Worm (Caenorhabditis elegans) whole organism, L1 larva: Measurements from ENCODE around the gene F13H6.5.
A peak's percentile ranks its signal among the peaks of the same experiment; 100 is the strongest.

Experiments used
- aha-1 ChIP-seq: fragments of 150-350 bp; optimal IDR thresholded peaks from 2 replicates; lab custom pipeline; 2014; ENCODE audit warnings: missing biosample characterization, missing genetic modification characterization
- aly-2 ChIP-seq: fragments of 150-350 bp; optimal IDR thresholded peaks from 2 replicates; lab custom pipeline; 2014; ENCODE audit warnings: missing biosample characterization, missing genetic modification characterization
- blmp-1 ChIP-seq: fragments of 150-350 bp; optimal IDR thresholded peaks from 2 replicates; lab custom pipeline; 2014; ENCODE audit warnings: missing biosample characterization, missing genetic modification characterization
- ceh-82 ChIP-seq, 3 experiments: fragments of 150-350 bp in 1 of 3; sonication (generic microtip) in 2 of 3; optimal IDR thresholded peaks; 2 replicates each; lab custom pipeline; 2014 to 2017; ENCODE audit warnings: missing biosample characterization in 3 of 3, missing genetic modification characterization in 3 of 3
- ces-1 ChIP-seq: fragments of 150-350 bp; optimal IDR thresholded peaks from 2 replicates; lab custom pipeline; 2014; ENCODE audit warnings: missing biosample characterization, missing genetic modification reagents, missing genetic modification characterization
- dpl-1 ChIP-seq, 3 experiments: fragments of 150-350 bp in 2 of 3; sonication (generic microtip) in 1 of 3; optimal IDR thresholded peaks; 2 replicates each; lab custom pipeline; 2014 to 2017; ENCODE audit warnings: missing biosample characterization in 3 of 3, missing genetic modification characterization in 3 of 3, missing genetic modification reagents in 3 of 3
- efl-1 ChIP-seq, 4 experiments: fragments of 150-350 bp; optimal IDR thresholded peaks in 3 of 4; peaks in 1 of 4; 1 replicate in 1 of 4; 2 replicates in 3 of 4; lab custom pipeline; 2014; ENCODE audit warnings: missing biosample characterization in 2 of 4, missing genetic modification characterization in 2 of 4, missing genetic modification reagents in 2 of 4
- elt-2 ChIP-seq: sonication (generic microtip); optimal IDR thresholded peaks from 2 replicates; lab custom pipeline; 2016; ENCODE audit warnings: missing genetic modification characterization, mild to moderate bottlenecking, inconsistent platforms, missing compliant biosample characterization, missing genetic modification reagents
- fkh-4 ChIP-seq: sonication (generic microtip); optimal IDR thresholded peaks from 2 replicates; lab custom pipeline; 2016; ENCODE audit warnings: missing compliant biosample characterization, missing genetic modification characterization, borderline replicate concordance
- grh-1 ChIP-seq: fragments of 200-800 bp; sonication (Bioruptor generic); IDR thresholded peaks from 2 replicates; pipeline ENCODE4 v1.3.6; 2022; ENCODE audit warnings: missing genetic modification reagents, missing genetic modification characterization, missing compliant biosample characterization
- irx-1 ChIP-seq: sonication (generic microtip); optimal IDR thresholded peaks from 2 replicates; lab custom pipeline; 2016; ENCODE audit warnings: missing genetic modification characterization, missing compliant biosample characterization
- isw-1 ChIP-seq: fragments of 200-800 bp; sonication (Bioruptor generic); IDR thresholded peaks from 2 replicates; pipeline ENCODE4 v1.3.6; 2022; ENCODE audit warnings: missing genetic modification characterization, missing compliant biosample characterization
- jun-1 ChIP-seq: fragments of 150-350 bp; optimal IDR thresholded peaks from 2 replicates; lab custom pipeline; 2014; ENCODE audit warnings: missing biosample characterization, missing genetic modification reagents, missing genetic modification characterization
- lin-14 ChIP-seq: fragments of 200-800 bp; sonication (Bioruptor generic); optimal IDR thresholded peaks from 2 replicates; lab custom pipeline; 2018; ENCODE audit warnings: mild to moderate bottlenecking, missing genetic modification characterization, moderate library complexity, missing compliant biosample characterization
- lin-15B ChIP-seq: fragments of 150-350 bp; sonication (generic microtip); optimal IDR thresholded peaks from 3 replicates; lab custom pipeline; 2014; ENCODE audit warnings: missing biosample characterization, missing genetic modification characterization
- lin-35 ChIP-seq, 2 experiments: fragments of 150-350 bp; optimal IDR thresholded peaks; 2 replicates each; lab custom pipeline; 2014; ENCODE audit warnings: missing biosample characterization in 2 of 2, missing genetic modification characterization in 2 of 2, missing genetic modification reagents in 2 of 2
- lir-3 ChIP-seq: sonication (generic microtip); optimal IDR thresholded peaks from 2 replicates; lab custom pipeline; 2016; ENCODE audit warnings: mild to moderate bottlenecking, missing genetic modification characterization, moderate library complexity, missing compliant biosample characterization; ENCODE audit not compliant: poor library complexity
- lsy-2 ChIP-seq, 2 experiments: fragments of 150-350 bp; optimal IDR thresholded peaks; 2 replicates each; lab custom pipeline; 2014; ENCODE audit warnings: missing biosample characterization in 2 of 2, missing genetic modification characterization in 2 of 2
- mab-9 ChIP-seq: fragments of 200-800 bp; sonication (Bioruptor generic); IDR thresholded peaks from 2 replicates; pipeline ENCODE4 v1.3.6; 2022; ENCODE audit warnings: missing genetic modification reagents, missing genetic modification characterization, missing compliant biosample characterization
- mef-2 ChIP-seq: fragments of 150-350 bp; optimal IDR thresholded peaks from 2 replicates; lab custom pipeline; 2014; ENCODE audit warnings: missing biosample characterization, missing genetic modification characterization
- mep-1 ChIP-seq: fragments of 150-350 bp; optimal IDR thresholded peaks from 2 replicates; lab custom pipeline; 2014; ENCODE audit warnings: missing biosample characterization, missing genetic modification characterization
- nhr-19 ChIP-seq: fragments of 200-800 bp; sonication (Bioruptor generic); conservative IDR thresholded peaks from 2 replicates; pipeline ENCODE4 v1.3.6; 2022; ENCODE audit warnings: missing genetic modification characterization, missing compliant biosample characterization
- nhr-20 ChIP-seq: sonication (generic microtip); optimal IDR thresholded peaks from 2 replicates; lab custom pipeline; 2016; ENCODE audit warnings: mild to moderate bottlenecking, missing genetic modification characterization, missing compliant biosample characterization
- nhr-28 ChIP-seq: fragments of 150-350 bp; optimal IDR thresholded peaks from 2 replicates; lab custom pipeline; 2014; ENCODE audit warnings: missing biosample characterization, missing genetic modification characterization
- nhr-71 ChIP-seq: sonication (generic microtip); optimal IDR thresholded peaks from 2 replicates; lab custom pipeline; 2016; ENCODE audit warnings: mild to moderate bottlenecking, missing genetic modification characterization, moderate library complexity, missing compliant biosample characterization
- nhr-76 ChIP-seq: sonication (generic microtip); optimal IDR thresholded peaks from 2 replicates; lab custom pipeline; 2017; ENCODE audit warnings: missing biosample characterization, missing genetic modification characterization
- nhr-85 ChIP-seq: sonication (generic microtip); peaks from one replicate; lab custom pipeline; 2016; ENCODE audit warnings: missing genetic modification characterization, inconsistent platforms, missing compliant biosample characterization
- nhr-90 ChIP-seq: sonication (generic microtip); optimal IDR thresholded peaks from 2 replicates; lab custom pipeline; 2016; ENCODE audit warnings: mild to moderate bottlenecking, missing genetic modification characterization, missing compliant biosample characterization; ENCODE audit not compliant: poor library complexity
- pag-3 ChIP-seq: sonication (generic microtip); optimal IDR thresholded peaks from 2 replicates; lab custom pipeline; 2017; ENCODE audit warnings: missing genetic modification characterization, mild to moderate bottlenecking, missing compliant biosample characterization, antibody characterized with exemption, borderline replicate concordance; ENCODE audit not compliant: insufficient read depth
- skn-1 ChIP-seq: fragments of 150-350 bp; optimal IDR thresholded peaks from 2 replicates; lab custom pipeline; 2014; ENCODE audit warnings: missing biosample characterization, missing genetic modification characterization
- snu-23 ChIP-seq: sonication (generic microtip); optimal IDR thresholded peaks from 2 replicates; lab custom pipeline; 2016; ENCODE audit warnings: missing genetic modification characterization, missing compliant biosample characterization
- sox-4 ChIP-seq: sonication (generic microtip); optimal IDR thresholded peaks from 2 replicates; lab custom pipeline; 2016; ENCODE audit warnings: missing genetic modification characterization, missing compliant biosample characterization
- swsn-7 ChIP-seq: sonication (generic microtip); optimal IDR thresholded peaks from 2 replicates; lab custom pipeline; 2016; ENCODE audit warnings: missing genetic modification characterization, missing compliant biosample characterization
- tbx-2 ChIP-seq: sonication (generic microtip); optimal IDR thresholded peaks from 2 replicates; lab custom pipeline; 2016; ENCODE audit warnings: missing genetic modification characterization, missing compliant biosample characterization
- tlp-1 ChIP-seq: fragments of 150-350 bp; optimal IDR thresholded peaks from 2 replicates; lab custom pipeline; 2014; ENCODE audit warnings: missing biosample characterization, missing genetic modification characterization
- unc-130 ChIP-seq: fragments of 150-350 bp; optimal IDR thresholded peaks from 2 replicates; lab custom pipeline; 2017; ENCODE audit warnings: missing biosample characterization, missing genetic modification characterization, inconsistent platforms
- xbp-1 ChIP-seq: sonication (generic microtip); optimal IDR thresholded peaks from 2 replicates; lab custom pipeline; 2016; ENCODE audit warnings: missing genetic modification characterization, missing compliant biosample characterization
- zag-1 ChIP-seq: fragments of 150-350 bp; optimal IDR thresholded peaks from 2 replicates; lab custom pipeline; 2014; ENCODE audit warnings: missing biosample characterization, missing genetic modification characterization
- zip-4 ChIP-seq: fragments of 200-800 bp; sonication (Bioruptor generic); optimal IDR thresholded peaks from 2 replicates; lab custom pipeline; 2018; ENCODE audit warnings: mild to moderate bottlenecking, missing genetic modification characterization, moderate library complexity, missing compliant biosample characterization

The F13H6.5 gene

ce11 chrV:6354202-6354601 lies 20.5 kb downstream of the F13H6.5 start:
- no peak for TF ChIP-seq swsn-7
- TF ChIP-seq pag-3 (tag; lab: Kevin White, UChicago): no peak
- TF ChIP-seq blmp-1: peak; percentile 100

- no peak for TF ChIP-seq irx-1 (tag; lab: Kevin White, UChicago)
- TF ChIP-seq nhr-85 (tag; lab: Kevin White, UChicago): peak; percentile 5
- no peak for TF ChIP-seq mab-9
- peak; percentile 98 for TF ChIP-seq blmp-1
- TF ChIP-seq efl-1 (optimal IDR thresholded peaks at IDR 0.05; lab: Kevin White, UChicago): no peak
- peak in 1 of 2 experiments; percentile 19 for TF ChIP-seq efl-1 (GFP tag; optimal IDR thresholded peaks at IDR 0.05 in 1 of 2; lab: Kevin White, UChicago)
- TF ChIP-seq nhr-76 (tag; lab: Kevin White, UChicago): no peak
- no peak for TF ChIP-seq aly-2 (tag; lab: Kevin White, UChicago)
- TF ChIP-seq elt-2: peak; percentile 4
Measured at ce11 chrV:6353182-6353780, 21.5 kb downstream of the F13H6.5 start.

ce11 chrV:6352350-6352749 lies 22.4 kb downstream of the F13H6.5 start:
- TF ChIP-seq ces-1 (GFP tag; lab: Kevin White, UChicago): no peak
- peak; percentile 100 for TF ChIP-seq blmp-1
- peak; percentile 29 for TF ChIP-seq nhr-85 (tag; lab: Kevin White, UChicago)

ce11 chrV:6351122-6351521 lies 23.6 kb downstream of the F13H6.5 start:
- TF ChIP-seq blmp-1 (peak; percentile 100), lir-3 (tag; lab: Kevin White, UChicago) (no peak)
- TF ChIP-seq, all 84 proteins: peak for 1

- TF ChIP-seq nhr-76 (tag; lab: Kevin White, UChicago): no peak
- no peak for TF ChIP-seq mef-2 (tag; lab: Kevin White, UChicago)
- no peak for TF ChIP-seq lsy-2 (tag; optimal IDR thresholded peaks at IDR 0.05; lab: Kevin White, UChicago)
- no peak for TF ChIP-seq fkh-4 (tag; lab: Kevin White, UChicago)
- TF ChIP-seq grh-1 (GFP tag; lab: Robert Waterston, UW): no peak
- TF ChIP-seq isw-1 (GFP tag; lab: Robert Waterston, UW): no peak
- TF ChIP-seq nhr-28 (tag; lab: Kevin White, UChicago): no peak
- no peak for TF ChIP-seq snu-23
- TF ChIP-seq zag-1 (tag; lab: Kevin White, UChicago): no peak
- peak; percentile 47 for TF ChIP-seq lin-14
- peak; percentile 65 for TF ChIP-seq blmp-1
- TF ChIP-seq tbx-2: no peak
Measured at ce11 chrV:6350109-6350508, 24.6 kb downstream of the F13H6.5 start.

- TF ChIP-seq nhr-20: peak; percentile 58
- TF ChIP-seq grh-1 (GFP tag; lab: Robert Waterston, UW): no peak
- no peak for TF ChIP-seq zip-4
- TF ChIP-seq nhr-71 (tag; lab: Kevin White, UChicago): peak; percentile 34
- no peak for TF ChIP-seq xbp-1
- TF ChIP-seq unc-130 (tag; lab: Kevin White, UChicago): peak; percentile 6
- no peak for TF ChIP-seq sox-4 (tag; lab: Kevin White, UChicago)
- no peak for TF ChIP-seq skn-1
- peak; percentile 1 for TF ChIP-seq nhr-90 (tag; lab: Kevin White, UChicago)
- TF ChIP-seq ceh-82 (tag; optimal IDR thresholded peaks at IDR 0.05; lab: Kevin White, UChicago): no peak
- peak in 1 of 2 experiments; percentile 13 for TF ChIP-seq lin-35 (GFP tag; optimal IDR thresholded peaks at IDR 0.05; lab: Kevin White, UChicago)
- TF ChIP-seq nhr-19 (GFP tag; lab: Robert Waterston, UW): peak; percentile 13
- no peak for TF ChIP-seq aha-1
- TF ChIP-seq tbx-2: no peak
- peak; percentile 30 for TF ChIP-seq nhr-85 (tag; lab: Kevin White, UChicago)
- TF ChIP-seq blmp-1: peak; percentile 97
- peak; percentile 78 for TF ChIP-seq lin-14
- no peak for TF ChIP-seq lin-15B (tag; lab: Kevin White, UChicago)
- no peak for TF ChIP-seq jun-1 (tag; lab: Kevin White, UChicago)
- TF ChIP-seq swsn-7: no peak
- TF ChIP-seq mep-1 (tag; lab: Kevin White, UChicago): peak; percentile 26
- TF ChIP-seq snu-23: peak; percentile 41
- no peak for TF ChIP-seq fkh-4 (tag; lab: Kevin White, UChicago)
- TF ChIP-seq elt-2: no peak
- no peak for TF ChIP-seq efl-1 (optimal IDR thresholded peaks at IDR 0.05; lab: Kevin White, UChicago)
- TF ChIP-seq efl-1 (GFP tag; optimal IDR thresholded peaks at IDR 0.05 in 1 of 2; lab: Kevin White, UChicago): peak in 1 of 2 experiments; percentile 82
- TF ChIP-seq aly-2 (tag; lab: Kevin White, UChicago): no peak
- TF ChIP-seq tlp-1 (tag; lab: Kevin White, UChicago): no peak
- TF ChIP-seq dpl-1 (GFP tag; optimal IDR thresholded peaks at IDR 0.05; lab: Kevin White, UChicago): no peak
Measured at ce11 chrV:6349597-6349996, 25.1 kb downstream of the F13H6.5 start.
